Worm (Caenorhabditis elegans) whole organism, L4 larva: ENCODE data around the gene msi-1.
A peak's percentile ranks its signal among the peaks of the same experiment; 100 is the strongest.

ENCODE experiments used
- D1046.2 ChIP-seq: fragments of 200-800 bp; sonication (Bioruptor generic); IDR thresholded peaks from 2 replicates; pipeline ENCODE4 v1.3.6; 2022; ENCODE audit warnings: missing genetic modification characterization, missing compliant biosample characterization
- F10B5.3 ChIP-seq: sonication (generic microtip); optimal IDR thresholded peaks from 2 replicates; lab custom pipeline; 2016; ENCODE audit warnings: mild to moderate bottlenecking, missing genetic modification characterization, missing compliant biosample characterization
- F44E2.7 ChIP-seq: fragments of 200-800 bp; sonication (Bioruptor generic); IDR thresholded peaks from 2 replicates; pipeline ENCODE4 v2.1.2; 2022; ENCODE audit warnings: missing genetic modification characterization, missing compliant biosample characterization
- R02D3.7 ChIP-seq: fragments of 150-350 bp; sonication (generic microtip); optimal IDR thresholded peaks from 3 replicates; lab custom pipeline; 2014; ENCODE audit warnings: missing biosample characterization, missing genetic modification characterization
- T20F7.1 ChIP-seq: fragments of 200-800 bp; sonication (Bioruptor generic); optimal IDR thresholded peaks from 2 replicates; lab custom pipeline; 2018; ENCODE audit warnings: mild to moderate bottlenecking, missing genetic modification characterization, missing compliant biosample characterization
- T26A8.4 ChIP-seq: fragments of 200-800 bp; sonication (Bioruptor generic); IDR thresholded peaks from 2 replicates; pipeline ENCODE4 v1.3.6; 2022; ENCODE audit warnings: missing genetic modification characterization, missing compliant biosample characterization
- Y5F2A.4 ChIP-seq: fragments of 200-800 bp; sonication (Bioruptor generic); optimal IDR thresholded peaks from 2 replicates; lab custom pipeline; 2018; ENCODE audit warnings: mild to moderate bottlenecking, missing genetic modification characterization, missing compliant biosample characterization
- Y75B8A.6 ChIP-seq: fragments of 200-800 bp; sonication (Bioruptor generic); IDR thresholded peaks from 2 replicates; pipeline ENCODE4 v1.3.6; 2022; ENCODE audit warnings: missing genetic modification reagents, missing genetic modification characterization, missing compliant biosample characterization
- ama-1 ChIP-seq: fragments of 150-350 bp; optimal IDR thresholded peaks from 2 replicates; lab custom pipeline; 2014; ENCODE audit warnings: inconsistent platforms, mixed read lengths
- attf-4 ChIP-seq: sonication (generic microtip); optimal IDR thresholded peaks from 3 replicates; lab custom pipeline; 2017; ENCODE audit warnings: missing biosample characterization, missing genetic modification characterization
- ceh-28 ChIP-seq: fragments of 150-350 bp; optimal IDR thresholded peaks from 2 replicates; lab custom pipeline; 2014; ENCODE audit warnings: missing biosample characterization, missing genetic modification reagents, missing genetic modification characterization
- ceh-82 ChIP-seq: sonication (generic microtip); optimal IDR thresholded peaks from 2 replicates; lab custom pipeline; 2017; ENCODE audit warnings: missing biosample characterization, missing genetic modification characterization
- daf-12 ChIP-seq: fragments of 150-350 bp; optimal IDR thresholded peaks from 2 replicates; lab custom pipeline; 2014; ENCODE audit warnings: missing biosample characterization, missing genetic modification reagents, missing genetic modification characterization
- daf-16 ChIP-seq, 3 experiments: sonication (generic microtip); optimal IDR thresholded peaks; 2 replicates each; lab custom pipeline; 2016 to 2017; ENCODE audit warnings: missing genetic modification characterization in 3 of 3, missing genetic modification reagents in 3 of 3, mild to moderate bottlenecking in 2 of 3, missing compliant biosample characterization in 2 of 3, missing biosample characterization in 1 of 3, moderate library complexity in 1 of 3
- dmd-8 ChIP-seq: fragments of 200-800 bp; sonication (Bioruptor generic); IDR thresholded peaks from 2 replicates; pipeline ENCODE4 v1.3.6; 2022; ENCODE audit warnings: missing genetic modification characterization, missing compliant biosample characterization
- egl-43 ChIP-seq: fragments of 200-800 bp; sonication (Bioruptor generic); IDR thresholded peaks from 2 replicates; pipeline ENCODE4 v1.3.6; 2022; ENCODE audit warnings: missing genetic modification reagents, missing genetic modification characterization, missing compliant biosample characterization
- hif-1 ChIP-seq, 2 experiments: sonication (generic microtip); optimal IDR thresholded peaks; 2 replicates each; lab custom pipeline; 2016 to 2017; ENCODE audit warnings: missing compliant biosample characterization in 2 of 2, missing genetic modification characterization in 2 of 2, missing genetic modification reagents in 2 of 2, missing genotype in 2 of 2, mild to moderate bottlenecking in 1 of 2
- hlh-11 ChIP-seq: fragments of 200-800 bp; sonication (Bioruptor generic); optimal IDR thresholded peaks from 2 replicates; lab custom pipeline; 2018; ENCODE audit warnings: mild to moderate bottlenecking, missing genetic modification characterization, missing compliant biosample characterization
- jun-1 ChIP-seq: fragments of 150-350 bp; optimal IDR thresholded peaks from 2 replicates; lab custom pipeline; 2014; ENCODE audit warnings: missing biosample characterization, missing genetic modification reagents, missing genetic modification characterization
- lim-7 ChIP-seq: fragments of 200-800 bp; sonication (Bioruptor generic); IDR thresholded peaks from 2 replicates; pipeline ENCODE4 v1.3.6; 2022; ENCODE audit warnings: missing genetic modification characterization, missing compliant biosample characterization
- lin-1 ChIP-seq: fragments of 200-800 bp; sonication (Bioruptor generic); IDR thresholded peaks from 2 replicates; pipeline ENCODE4 v1.3.6; 2022; ENCODE audit warnings: missing genetic modification reagents, missing genetic modification characterization, missing compliant biosample characterization
- lin-13 ChIP-seq: fragments of 150-350 bp; optimal IDR thresholded peaks from 2 replicates; lab custom pipeline; 2014; ENCODE audit warnings: missing biosample characterization, missing genetic modification reagents, missing genetic modification characterization
- lin-15B ChIP-seq: fragments of 150-350 bp; sonication (generic microtip); optimal IDR thresholded peaks from 3 replicates; lab custom pipeline; 2014; ENCODE audit warnings: missing biosample characterization, missing genetic modification characterization
- lin-38 ChIP-seq: fragments of 200-800 bp; sonication (Bioruptor generic); IDR thresholded peaks from 2 replicates; pipeline ENCODE4 v1.3.6; 2022; ENCODE audit warnings: missing genetic modification reagents, missing genetic modification characterization, missing compliant biosample characterization
- lin-39 ChIP-seq: fragments of 150-350 bp; optimal IDR thresholded peaks from 2 replicates; lab custom pipeline; 2014; ENCODE audit warnings: missing biosample characterization, missing genetic modification reagents, missing genetic modification characterization
- madf-5 ChIP-seq, 2 experiments: fragments of 200-800 bp; sonication (Bioruptor generic); IDR thresholded peaks; 2 replicates each; pipeline ENCODE4 v1.3.6; 2022; ENCODE audit warnings: missing compliant biosample characterization in 2 of 2, missing genetic modification characterization in 2 of 2
- mdt-29 ChIP-seq: fragments of 200-800 bp; sonication (Bioruptor generic); IDR thresholded peaks from 2 replicates; pipeline ENCODE4 v1.3.6; 2022; ENCODE audit warnings: missing genetic modification reagents, missing genetic modification characterization, missing compliant biosample characterization
- mes-2 ChIP-seq: sonication (generic microtip); optimal IDR thresholded peaks from 2 replicates; lab custom pipeline; 2016; ENCODE audit warnings: missing genotype, mild to moderate bottlenecking, missing genetic modification characterization, missing compliant biosample characterization; ENCODE audit not compliant: poor library complexity, severe bottlenecking
- mxl-3 ChIP-seq: fragments of 200-800 bp; sonication (Bioruptor generic); optimal IDR thresholded peaks from 2 replicates; lab custom pipeline; 2018; ENCODE audit warnings: mild to moderate bottlenecking, missing genetic modification characterization, missing compliant biosample characterization
- nhr-102 ChIP-seq: sonication (generic microtip); optimal IDR thresholded peaks from 2 replicates; lab custom pipeline; 2016; ENCODE audit warnings: mild to moderate bottlenecking, missing genetic modification characterization, moderate library complexity, missing compliant biosample characterization
- nhr-11 ChIP-seq: fragments of 150-350 bp; optimal IDR thresholded peaks from 2 replicates; lab custom pipeline; 2014; ENCODE audit warnings: missing biosample characterization, missing genetic modification characterization
- nhr-111 ChIP-seq: fragments of 200-800 bp; sonication (Bioruptor generic); optimal IDR thresholded peaks from 2 replicates; lab custom pipeline; 2018; ENCODE audit warnings: mild to moderate bottlenecking, missing genetic modification characterization, missing compliant biosample characterization
- nhr-237 ChIP-seq: sonication (generic microtip); optimal IDR thresholded peaks from 2 replicates; lab custom pipeline; 2017; ENCODE audit warnings: missing biosample characterization, missing genetic modification characterization
- nhr-25 ChIP-seq: sonication (generic microtip); optimal IDR thresholded peaks from 2 replicates; lab custom pipeline; 2017; ENCODE audit warnings: missing genetic modification characterization, mild to moderate bottlenecking, missing compliant biosample characterization, antibody characterized with exemption, moderate library complexity, borderline replicate concordance; ENCODE audit not compliant: insufficient read depth
- nhr-28 ChIP-seq: fragments of 150-350 bp; optimal IDR thresholded peaks from 2 replicates; lab custom pipeline; 2014; ENCODE audit warnings: missing biosample characterization, missing genetic modification characterization
- nhr-42 ChIP-seq: fragments of 200-800 bp; sonication (Bioruptor generic); IDR thresholded peaks from 2 replicates; pipeline ENCODE4 v1.3.6; 2022; ENCODE audit warnings: missing genetic modification characterization, missing compliant biosample characterization
- nhr-76 ChIP-seq: fragments of 150-350 bp; optimal IDR thresholded peaks from 2 replicates; lab custom pipeline; 2014; ENCODE audit warnings: missing biosample characterization, missing genetic modification characterization
- nhr-77 ChIP-seq: fragments of 150-350 bp; optimal IDR thresholded peaks from 2 replicates; lab custom pipeline; 2014; ENCODE audit warnings: missing biosample characterization, missing genetic modification characterization
- rbr-2 ChIP-seq: sonication (generic microtip); optimal IDR thresholded peaks from 2 replicates; lab custom pipeline; 2016; ENCODE audit warnings: missing genotype, missing genetic modification characterization, missing compliant biosample characterization
- sdz-12 ChIP-seq: fragments of 200-800 bp; sonication (Bioruptor generic); optimal IDR thresholded peaks from 2 replicates; lab custom pipeline; 2018; ENCODE audit warnings: mild to moderate bottlenecking, missing genetic modification characterization, missing compliant biosample characterization
- set-16 ChIP-seq: fragments of 200-800 bp; sonication (Bioruptor generic); IDR thresholded peaks from 2 replicates; pipeline ENCODE4 v1.3.6; 2022; ENCODE audit warnings: missing genetic modification reagents, missing genetic modification characterization, missing compliant biosample characterization
- skn-1 ChIP-seq: fragments of 150-350 bp; optimal IDR thresholded peaks from 2 replicates; lab custom pipeline; 2014; ENCODE audit warnings: missing biosample characterization, missing genetic modification characterization
- snpc-1.2 ChIP-seq: fragments of 200-800 bp; sonication (Bioruptor generic); IDR thresholded peaks from 2 replicates; pipeline ENCODE4 v1.3.6; 2022; ENCODE audit warnings: missing genetic modification reagents, missing genetic modification characterization, missing compliant biosample characterization
- spr-3 ChIP-seq: fragments of 200-800 bp; sonication (Bioruptor generic); optimal IDR thresholded peaks from 2 replicates; lab custom pipeline; 2018; ENCODE audit warnings: mild to moderate bottlenecking, missing genetic modification characterization, missing compliant biosample characterization
- tag-97 ChIP-seq: fragments of 200-800 bp; sonication (Bioruptor generic); IDR thresholded peaks from 2 replicates; pipeline ENCODE4 v1.3.6; 2022; ENCODE audit warnings: missing genetic modification characterization, missing compliant biosample characterization
- unc-130 ChIP-seq: sonication (generic microtip); optimal IDR thresholded peaks from 2 replicates; lab custom pipeline; 2016; ENCODE audit warnings: missing genetic modification reagents, missing genetic modification characterization, missing compliant biosample characterization
- unc-62 ChIP-seq, 3 experiments: fragments of 150-350 bp in 1 of 3; sonication (generic microtip); optimal IDR thresholded peaks in 2 of 3; peaks in 1 of 3; 1 replicate in 1 of 3; 2 replicates in 2 of 3; lab custom pipeline; 2014 to 2017; ENCODE audit warnings: missing biosample characterization in 3 of 3, missing genetic modification characterization in 3 of 3, missing genetic modification reagents in 3 of 3, missing genotype in 1 of 3
- vab-7 ChIP-seq: fragments of 200-800 bp; sonication (Bioruptor generic); IDR thresholded peaks from 2 replicates; pipeline ENCODE4 v1.3.6; 2022; ENCODE audit warnings: missing genetic modification reagents, missing genetic modification characterization, missing compliant biosample characterization
- zag-1 ChIP-seq: fragments of 150-350 bp; optimal IDR thresholded peaks from 2 replicates; lab custom pipeline; 2014; ENCODE audit warnings: missing biosample characterization, missing genetic modification characterization
- zfp-2 ChIP-seq: sonication (generic microtip); optimal IDR thresholded peaks from 2 replicates; lab custom pipeline; 2016; ENCODE audit warnings: mild to moderate bottlenecking, missing genetic modification characterization, missing compliant biosample characterization
- zfp-3 ChIP-seq: fragments of 200-800 bp; sonication (Bioruptor generic); conservative IDR thresholded peaks from 2 replicates; pipeline ENCODE4 v1.3.6; 2022; ENCODE audit warnings: missing genetic modification reagents, missing genetic modification characterization, missing compliant biosample characterization
- ztf-7 ChIP-seq: fragments of 150-350 bp; optimal IDR thresholded peaks from 2 replicates; lab custom pipeline; 2014; ENCODE audit warnings: missing biosample characterization, missing genetic modification characterization

The msi-1 gene

DNA sequence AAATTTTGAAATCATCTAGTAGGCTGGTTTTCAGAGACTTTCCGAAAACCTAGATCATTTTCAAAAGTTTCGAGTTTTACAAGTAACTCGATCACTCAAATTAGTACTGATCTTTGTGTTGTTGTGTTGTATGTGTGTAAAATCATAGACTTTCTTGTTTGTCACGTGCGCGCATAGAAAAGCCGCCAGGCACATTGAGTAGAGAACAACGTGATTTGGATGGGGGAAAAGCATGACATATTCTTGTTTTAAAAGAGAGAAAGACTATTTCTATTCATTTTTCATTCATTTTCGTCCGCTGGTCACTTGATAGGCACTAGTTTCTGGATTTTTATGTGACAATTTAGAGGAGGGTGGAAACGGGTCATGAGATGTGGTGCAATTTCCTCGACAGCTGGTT lies 22.0 kb downstream of the msi-1 start (continued):
- TF ChIP-seq T26A8.4 (GFP tag; lab: Robert Waterston, UW) (no peak; the same call in 1 of the 2 replicates), hif-1 (tag; optimal IDR thresholded peaks at IDR 0.05; lab: Kevin White, UChicago) (peak; percentile 17 to 91), ceh-82 (tag; lab: Kevin White, UChicago) (no peak), Y5F2A.4 (GFP tag; lab: Kevin White, UChicago) (no peak), daf-12 (no peak), lim-7 (GFP tag; lab: Robert Waterston, UW) (no peak), mxl-3 (peak; percentile 55), hlh-11 (tag; lab: Kevin White, UChicago) (peak; percentile 78), R02D3.7 (tag; lab: Kevin White, UChicago) (no peak), dmd-8 (no peak), F44E2.7 (GFP tag; lab: Robert Waterston, UW) (no peak), nhr-237 (tag; lab: Kevin White, UChicago) (no peak), F10B5.3 (tag; lab: Kevin White, UChicago) (no peak), lin-38 (GFP tag; lab: Robert Waterston, UW) (no peak), nhr-28 (tag; lab: Kevin White, UChicago) (peak; percentile 52), Y75B8A.6 (GFP tag; lab: Robert Waterston, UW) (no peak), mdt-29 (no peak), ama-1 (lab: Kevin White, UChicago) (peak; percentile 27), mes-2 (tag; lab: Kevin White, UChicago) (no peak), lin-15B (no peak), lin-39 (tag; lab: Kevin White, UChicago) (no peak), lin-1 (GFP tag; lab: Robert Waterston, UW) (no peak), nhr-76 (tag; lab: Kevin White, UChicago) (no peak), nhr-11 (tag; lab: Kevin White, UChicago) (peak; percentile 63), ceh-28 (tag; lab: Kevin White, UChicago) (no peak), zfp-2 (tag; lab: Kevin White, UChicago) (no peak), zag-1 (tag; lab: Kevin White, UChicago) (no peak), madf-5 (GFP tag; IDR thresholded peaks at IDR 0.05; lab: Robert Waterston, UW) (no peak), sdz-12 (no peak), spr-3 (no peak), daf-16 (GFP tag; optimal IDR thresholded peaks at IDR 0.05; lab: Kevin White, UChicago) (no peak), daf-16 (tag; optimal IDR thresholded peaks at IDR 0.05; lab: Kevin White, UChicago) (no peak), egl-43 (GFP tag; lab: Robert Waterston, UW) (no peak), rbr-2 (no peak), nhr-111 (no peak), attf-4 (tag; lab: Kevin White, UChicago) (no peak), zfp-3 (GFP tag; lab: Robert Waterston, UW) (no peak), nhr-77 (tag; lab: Kevin White, UChicago) (no peak), vab-7 (GFP tag; lab: Robert Waterston, UW) (no peak), skn-1 (tag; lab: Kevin White, UChicago) (no peak), set-16 (GFP tag; lab: Robert Waterston, UW) (no peak), tag-97 (GFP tag; lab: Robert Waterston, UW) (no peak), unc-62 (GFP tag; optimal IDR thresholded peaks at IDR 0.05 in 1 of 2; lab: Kevin White, UChicago) (peak in 1 of 2 experiments; percentile 60), unc-62 (tag; optimal IDR thresholded peaks at IDR 0.05; lab: Kevin White, UChicago) (no peak), jun-1 (tag; lab: Kevin White, UChicago) (no peak), unc-130 (GFP tag; lab: Kevin White, UChicago) (no peak), ztf-7 (tag; lab: Kevin White, UChicago) (no peak), D1046.2 (no peak), T20F7.1 (GFP tag; lab: Kevin White, UChicago) (no peak), nhr-42 (GFP tag; lab: Robert Waterston, UW) (no peak), nhr-25 (no peak), nhr-102 (no peak), snpc-1.2 (GFP tag; lab: Robert Waterston, UW) (no peak), lin-13 (GFP tag; lab: Kevin White, UChicago) (no peak)
